ENCODE assay signal across 5 fruit fly cellular contexts in the genomic region with DNA sequence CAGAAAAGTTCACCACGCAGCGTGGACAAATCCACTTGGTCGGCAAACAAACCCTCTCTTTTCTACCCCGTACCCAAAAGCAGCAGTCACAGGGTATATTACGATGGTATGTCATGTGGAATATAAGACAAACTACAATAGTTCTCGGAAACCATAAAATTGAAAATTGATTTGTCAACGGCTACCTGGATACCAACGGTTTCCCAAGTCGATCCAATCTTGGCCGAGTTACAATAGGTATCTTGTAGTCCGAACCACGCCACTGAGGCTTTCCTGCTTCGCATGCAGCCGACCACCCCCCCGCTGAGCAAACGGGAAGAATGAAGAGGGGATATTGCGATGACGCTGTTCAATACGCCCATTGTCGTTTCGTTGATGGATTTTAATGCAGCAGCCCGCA.
TF ChIP-seq lines count a peak whose summit lies in the region.

No protein-coding gene starts in this region.

- no peak for TF ChIP-seq CTCF in whole organism, embryonic (GFP tag; optimal IDR thresholded peaks at IDR 0.05; lab: Kevin White, UChicago)

TF ChIP-seq in whole organism, 6 proteins besides CTCF, POLR2A, EP300 and RAD21:
- TF ChIP-seq pan (optimal IDR thresholded peaks at IDR 0.05; lab: Kevin White, UChicago) (peak; percentile 87), Dll (optimal IDR thresholded peaks at IDR 0.05; lab: Kevin White, UChicago) (no peak)

TF ChIP-seq in whole organism, embryonic, 481 proteins besides CTCF, POLR2A, EP300 and RAD21 (continues in another document):
- TF ChIP-seq row (GFP tag; IDR thresholded peaks at IDR 0.05; lab: Robert Waterston, UW): peak; percentile 89
- no peak for TF ChIP-seq HmgZ (tag; optimal IDR thresholded peaks at IDR 0.05; lab: Kevin White, UChicago)
- peak; percentile 30 for TF ChIP-seq Xbp1 (GFP tag; optimal IDR thresholded peaks at IDR 0.05; lab: Kevin White, UChicago)
- peak; percentile 13 for TF ChIP-seq her (GFP tag; optimal IDR thresholded peaks at IDR 0.05; lab: Kevin White, UChicago)
- peak; percentile 57 for TF ChIP-seq CG30431 (GFP tag; optimal IDR thresholded peaks at IDR 0.05; lab: Kevin White, UChicago)
- TF ChIP-seq CG12942 (GFP tag; optimal IDR thresholded peaks at IDR 0.05; lab: Kevin White, UChicago): no peak
- TF ChIP-seq wek (GFP tag; optimal IDR thresholded peaks at IDR 0.05; lab: Kevin White, UChicago): no peak
- peak; percentile 75 for TF ChIP-seq sisA (GFP tag; IDR thresholded peaks at IDR 0.05; lab: Robert Waterston, UW)
- no peak for TF ChIP-seq kah (GFP tag; optimal IDR thresholded peaks at IDR 0.05; lab: Kevin White, UChicago)
- peak; percentile 6 for TF ChIP-seq gcm2 (GFP tag; optimal IDR thresholded peaks at IDR 0.05; lab: Kevin White, UChicago)
- TF ChIP-seq CG10147 (GFP tag; optimal IDR thresholded peaks at IDR 0.05; lab: Kevin White, UChicago): no peak
- TF ChIP-seq CG1832 (GFP tag; optimal IDR thresholded peaks at IDR 0.05; lab: Kevin White, UChicago): no peak
- TF ChIP-seq mam (GFP tag; optimal IDR thresholded peaks at IDR 0.05; lab: Kevin White, UChicago): peak; percentile 58
- TF ChIP-seq CG17802 (tag; optimal IDR thresholded peaks at IDR 0.05; lab: Kevin White, UChicago): peak; percentile 19
- TF ChIP-seq CG5245 (GFP tag; optimal IDR thresholded peaks at IDR 0.05; lab: Kevin White, UChicago): peak; percentile 0
- TF ChIP-seq Gsc (GFP tag; IDR thresholded peaks at IDR 0.05; lab: Robert Waterston, UW): peak; percentile 71
- no peak for TF ChIP-seq CrebB (tag; optimal IDR thresholded peaks at IDR 0.05; lab: Kevin White, UChicago)
- TF ChIP-seq emc (GFP tag; optimal IDR thresholded peaks at IDR 0.05; lab: Kevin White, UChicago): no peak
- peak; percentile 14 for TF ChIP-seq Meics (GFP tag; optimal IDR thresholded peaks at IDR 0.05; lab: Kevin White, UChicago)
- 0 out of 2 replicates have a peak, but pooled peaks have one; percentile 9 for TF ChIP-seq gsb (GFP tag; IDR thresholded peaks at IDR 0.05; lab: Robert Waterston, UW)
- no peak for TF ChIP-seq CG10462 (GFP tag; optimal IDR thresholded peaks at IDR 0.05; lab: Kevin White, UChicago)

TF ChIP-seq in whole organism, prepupa, 60 proteins besides CTCF, POLR2A, EP300 and RAD21 (continues in another document):
- TF ChIP-seq CG15336 (GFP tag; IDR thresholded peaks at IDR 0.05; lab: Robert Waterston, UW) (peak; percentile 57; the same call in 1 of the 2 replicates), Eip78C (GFP tag; lab: Kevin White, UChicago) (no peak), Hr39 (GFP tag; optimal IDR thresholded peaks at IDR 0.05; lab: Kevin White, UChicago) (peak; percentile 80), esn (GFP tag; optimal IDR thresholded peaks at IDR 0.05; lab: Kevin White, UChicago) (peak; percentile 66), CG6163 (GFP tag; IDR thresholded peaks at IDR 0.05; lab: Robert Waterston, UW) (peak; percentile 86), cyc (GFP tag; optimal IDR thresholded peaks at IDR 0.05; lab: Kevin White, UChicago) (peak; percentile 80), CG31627 (GFP tag; optimal IDR thresholded peaks at IDR 0.05; lab: Kevin White, UChicago) (peak; percentile 75), OdsH (GFP tag; optimal IDR thresholded peaks at IDR 0.05; lab: Kevin White, UChicago) (peak; percentile 52), salr (GFP tag; optimal IDR thresholded peaks at IDR 0.05; lab: Kevin White, UChicago) (peak in 1 of 2 experiments; percentile 31), lz (GFP tag; optimal IDR thresholded peaks at IDR 0.05; lab: Kevin White, UChicago) (peak; percentile 79), CG8632 (GFP tag; optimal IDR thresholded peaks at IDR 0.05; lab: Kevin White, UChicago) (peak; percentile 61), CG8319 (GFP tag; optimal IDR thresholded peaks at IDR 0.05; lab: Kevin White, UChicago) (peak; percentile 41), Ets96B (tag; optimal IDR thresholded peaks at IDR 0.05; lab: Kevin White, UChicago) (peak; percentile 54), net (GFP tag; optimal IDR thresholded peaks at IDR 0.05; lab: Kevin White, UChicago) (peak; percentile 44), Smox (GFP tag; optimal IDR thresholded peaks at IDR 0.05; lab: Kevin White, UChicago) (peak; percentile 67), CG10669 (GFP tag; optimal IDR thresholded peaks at IDR 0.05; lab: Kevin White, UChicago) (peak; percentile 56), CG3032 (tag; optimal IDR thresholded peaks at IDR 0.05; lab: Kevin White, UChicago) (peak; percentile 65), Sox15 (GFP tag; optimal IDR thresholded peaks at IDR 0.05; lab: Kevin White, UChicago) (peak; percentile 49), CG1621 (tag; optimal IDR thresholded peaks at IDR 0.05; lab: Kevin White, UChicago) (peak; percentile 41), Eip75B (GFP tag; optimal IDR thresholded peaks at IDR 0.05; lab: Kevin White, UChicago) (peak; percentile 78), CG7368 (GFP tag; optimal IDR thresholded peaks at IDR 0.05; lab: Kevin White, UChicago) (peak; percentile 74), achi (GFP tag; optimal IDR thresholded peaks at IDR 0.05; lab: Kevin White, UChicago) (peak; percentile 56)

TF ChIP-seq in whole organism, pupa, 21 proteins besides CTCF, POLR2A, EP300 and RAD21:
- peak; percentile 84 for TF ChIP-seq fd96Ca (GFP tag; IDR thresholded peaks at IDR 0.05; lab: Robert Waterston, UW)
- peak; percentile 67 for TF ChIP-seq Snoo (tag; optimal IDR thresholded peaks at IDR 0.05; lab: Kevin White, UChicago)
- peak; percentile 57 for TF ChIP-seq Pif1B (GFP tag; optimal IDR thresholded peaks at IDR 0.05; lab: Kevin White, UChicago)
- peak; percentile 67 for TF ChIP-seq Ets98B (GFP tag; IDR thresholded peaks at IDR 0.05; lab: Robert Waterston, UW)
- TF ChIP-seq CG8301 (tag; optimal IDR thresholded peaks at IDR 0.05; lab: Kevin White, UChicago): peak; percentile 32
- TF ChIP-seq gl (tag; optimal IDR thresholded peaks at IDR 0.05; lab: Kevin White, UChicago): peak; percentile 12
- peak; percentile 61 for TF ChIP-seq CG32121 (GFP tag; IDR thresholded peaks at IDR 0.05; lab: Robert Waterston, UW)
- peak; percentile 75 for TF ChIP-seq CG4496 (GFP tag; IDR thresholded peaks at IDR 0.05; lab: Robert Waterston, UW)
- no peak for TF ChIP-seq CG10348 (GFP tag; IDR thresholded peaks at IDR 0.05; lab: Robert Waterston, UW)
- peak; percentile 81 for TF ChIP-seq Pif1A (GFP tag; optimal IDR thresholded peaks at IDR 0.05; lab: Kevin White, UChicago)
- TF ChIP-seq CG17806 (tag; optimal IDR thresholded peaks at IDR 0.05; lab: Kevin White, UChicago): peak; percentile 46
- TF ChIP-seq CG14655 (GFP tag; optimal IDR thresholded peaks at IDR 0.05; lab: Kevin White, UChicago): peak; percentile 43
- peak; percentile 48 for TF ChIP-seq CG9948 (tag; optimal IDR thresholded peaks at IDR 0.05; lab: Kevin White, UChicago)
- no peak for TF ChIP-seq D1 (tag; optimal IDR thresholded peaks at IDR 0.05; lab: Kevin White, UChicago)
- TF ChIP-seq EcR (GFP tag; optimal IDR thresholded peaks at IDR 0.05; lab: Kevin White, UChicago): no peak
- TF ChIP-seq CG12605 (GFP tag; IDR thresholded peaks at IDR 0.05; lab: Robert Waterston, UW): no peak
- TF ChIP-seq CG13204 (GFP tag; optimal IDR thresholded peaks at IDR 0.05; lab: Kevin White, UChicago): no peak
- TF ChIP-seq rn (GFP tag; IDR thresholded peaks at IDR 0.05; lab: Robert Waterston, UW): no peak
- peak; percentile 55 for TF ChIP-seq CG8159 (tag; optimal IDR thresholded peaks at IDR 0.05; lab: Kevin White, UChicago)
- peak; percentile 49 for TF ChIP-seq CG15710 (tag; optimal IDR thresholded peaks at IDR 0.05; lab: Kevin White, UChicago)
- peak; percentile 34 for TF ChIP-seq CG34367 (tag; optimal IDR thresholded peaks at IDR 0.05; lab: Kevin White, UChicago)

TF ChIP-seq in whole organism, wandering third instar larva, 38 proteins besides CTCF, POLR2A, EP300 and RAD21 (continues in another document):
- TF ChIP-seq h (GFP tag; optimal IDR thresholded peaks at IDR 0.05; lab: Kevin White, UChicago): peak; percentile 57
- TF ChIP-seq CG9705 (GFP tag; optimal IDR thresholded peaks at IDR 0.05; lab: Kevin White, UChicago): no peak
- no peak for TF ChIP-seq Mio (GFP tag; optimal IDR thresholded peaks at IDR 0.05; lab: Kevin White, UChicago)
- peak; percentile 79 for TF ChIP-seq fru (GFP tag; optimal IDR thresholded peaks at IDR 0.05; lab: Kevin White, UChicago)
- TF ChIP-seq brk (GFP tag; optimal IDR thresholded peaks at IDR 0.05; lab: Kevin White, UChicago): no peak
- peak; percentile 26 for TF ChIP-seq Sp1 (GFP tag; optimal IDR thresholded peaks at IDR 0.05; lab: Kevin White, UChicago)
- TF ChIP-seq dmrt93B (GFP tag; optimal IDR thresholded peaks at IDR 0.05; lab: Kevin White, UChicago): peak; percentile 52
- TF ChIP-seq tai (GFP tag; optimal IDR thresholded peaks at IDR 0.05; lab: Kevin White, UChicago): no peak
- TF ChIP-seq OdsH (GFP tag; optimal IDR thresholded peaks at IDR 0.05; lab: Kevin White, UChicago): peak; percentile 36
- TF ChIP-seq sv (GFP tag; optimal IDR thresholded peaks at IDR 0.05; lab: Kevin White, UChicago): no peak
- peak; percentile 65 for TF ChIP-seq HLH106 (tag; optimal IDR thresholded peaks at IDR 0.05; lab: Kevin White, UChicago)
- TF ChIP-seq CG32264 (GFP tag; optimal IDR thresholded peaks at IDR 0.05; lab: Kevin White, UChicago): no peak
- no peak for TF ChIP-seq dl (GFP tag; optimal IDR thresholded peaks at IDR 0.05; lab: Kevin White, UChicago; ENCODE audit: insufficient read depth in 1 of 2, partially characterized antibody in 2 of 2)
- TF ChIP-seq N (GFP tag; optimal IDR thresholded peaks at IDR 0.05; lab: Kevin White, UChicago): no peak
- no peak for TF ChIP-seq dsf (GFP tag; optimal IDR thresholded peaks at IDR 0.05; lab: Kevin White, UChicago; ENCODE audit: borderline replicate concordance)
- TF ChIP-seq pan (optimal IDR thresholded peaks at IDR 0.05; lab: Kevin White, UChicago): no peak
- TF ChIP-seq CrebA (GFP tag; optimal IDR thresholded peaks at IDR 0.05; lab: Kevin White, UChicago; ENCODE audit: borderline replicate concordance): no peak
- TF ChIP-seq Myc (optimal IDR thresholded peaks at IDR 0.05; lab: Kevin White, UChicago): no peak
- no peak for TF ChIP-seq Dfd (GFP tag; optimal IDR thresholded peaks at IDR 0.05; lab: Kevin White, UChicago)
- TF ChIP-seq woc (GFP tag; optimal IDR thresholded peaks at IDR 0.05; lab: Kevin White, UChicago): peak; percentile 58
- no peak for TF ChIP-seq usp (GFP tag; optimal IDR thresholded peaks at IDR 0.05; lab: Kevin White, UChicago)
- peak; percentile 54 for TF ChIP-seq rgr (GFP tag; optimal IDR thresholded peaks at IDR 0.05; lab: Kevin White, UChicago)
- TF ChIP-seq Abd-B (GFP tag; optimal IDR thresholded peaks at IDR 0.05; lab: Kevin White, UChicago): no peak
- no peak for TF ChIP-seq GATAd (GFP tag; optimal IDR thresholded peaks at IDR 0.05; lab: Kevin White, UChicago)
- no peak for TF ChIP-seq Hr83 (GFP tag; optimal IDR thresholded peaks at IDR 0.05; lab: Kevin White, UChicago; ENCODE audit: poor library complexity, severe bottlenecking)
- peak; percentile 29 for TF ChIP-seq psq (GFP tag; optimal IDR thresholded peaks at IDR 0.05; lab: Kevin White, UChicago)
- peak; percentile 63 for TF ChIP-seq br (GFP tag; optimal IDR thresholded peaks at IDR 0.05; lab: Kevin White, UChicago)
- TF ChIP-seq foxo (GFP tag; optimal IDR thresholded peaks at IDR 0.05; lab: Kevin White, UChicago): peak in 1 of 2 experiments; percentile 81
- TF ChIP-seq Hr78 (GFP tag; optimal IDR thresholded peaks at IDR 0.05; lab: Kevin White, UChicago): no peak
